Worm (Caenorhabditis elegans) whole organism, L1 larva: ENCODE results near the gene vab-1.

Experiments used
- blmp-1 ChIP-seq: fragments of 150-350 bp; optimal IDR thresholded peaks from 2 replicates; lab custom pipeline; 2014; ENCODE audit warnings: missing biosample characterization, missing genetic modification characterization
- ces-1 ChIP-seq: fragments of 150-350 bp; optimal IDR thresholded peaks from 2 replicates; lab custom pipeline; 2014; ENCODE audit warnings: missing biosample characterization, missing genetic modification reagents, missing genetic modification characterization
- egl-27 ChIP-seq, 2 experiments: fragments of 150-350 bp in 1 of 2; sonication (generic microtip); optimal IDR thresholded peaks; 3 replicates each; lab custom pipeline; 2017 to 2018; ENCODE audit warnings: missing biosample characterization in 2 of 2, missing genetic modification characterization in 2 of 2, missing genetic modification reagents in 2 of 2
- nhr-11 ChIP-seq: fragments of 150-350 bp; optimal IDR thresholded peaks from 2 replicates; lab custom pipeline; 2014; ENCODE audit warnings: missing biosample characterization, missing genetic modification characterization
- nhr-12 ChIP-seq: sonication (generic microtip); optimal IDR thresholded peaks from 2 replicates; lab custom pipeline; 2017; ENCODE audit warnings: missing biosample characterization, missing genetic modification characterization
- nhr-19 ChIP-seq: fragments of 200-800 bp; sonication (Bioruptor generic); conservative IDR thresholded peaks from 2 replicates; pipeline ENCODE4 v1.3.6; 2022; ENCODE audit warnings: missing genetic modification characterization, missing compliant biosample characterization
- pqm-1 ChIP-seq: sonication (generic microtip); optimal IDR thresholded peaks from 3 replicates; lab custom pipeline; 2017; ENCODE audit warnings: missing biosample characterization, missing genetic modification characterization
- snpc-4 ChIP-seq: fragments of 150-350 bp; optimal IDR thresholded peaks from 2 replicates; lab custom pipeline; 2014; ENCODE audit warnings: missing biosample characterization, missing genetic modification characterization
- zip-4 ChIP-seq: fragments of 200-800 bp; sonication (Bioruptor generic); optimal IDR thresholded peaks from 2 replicates; lab custom pipeline; 2018; ENCODE audit warnings: mild to moderate bottlenecking, missing genetic modification characterization, moderate library complexity, missing compliant biosample characterization

DNA sequence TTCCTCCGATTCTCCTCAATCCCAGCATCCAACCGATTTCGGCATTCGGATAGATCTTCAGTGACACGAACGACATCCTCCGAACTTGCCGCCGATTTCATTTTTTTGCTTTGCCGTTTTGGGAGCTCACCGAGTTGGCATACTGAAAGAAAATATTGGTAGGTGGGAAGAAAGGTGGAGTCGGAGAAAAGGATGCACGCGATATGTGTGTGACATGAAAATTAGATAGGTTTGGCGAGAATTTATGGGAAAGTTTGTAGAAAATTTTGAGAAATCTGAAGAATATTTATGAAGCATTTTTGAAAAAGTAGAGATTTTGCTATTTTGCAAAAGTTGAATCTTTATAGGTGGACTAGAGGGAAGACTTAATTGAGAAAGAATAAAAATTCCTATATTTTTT, 66.4 kb downstream of the vab-1 start, which contains the start of gene che-10:
- no peak for TF ChIP-seq nhr-11 (tag; lab: Kevin White, UChicago)
- no peak for TF ChIP-seq ces-1 (GFP tag; lab: Kevin White, UChicago)
- no peak for TF ChIP-seq pqm-1
- TF ChIP-seq snpc-4 (tag; lab: Kevin White, UChicago), result no peak
- no peak for TF ChIP-seq nhr-19
- TF ChIP-seq blmp-1 (tag; lab: Kevin White, UChicago), result no peak
- no peak for TF ChIP-seq zip-4 (GFP tag; lab: Kevin White, UChicago)
- no peak for TF ChIP-seq nhr-12 (tag; lab: Kevin White, UChicago)
- no peak for TF ChIP-seq egl-27 (tag; optimal IDR thresholded peaks at IDR 0.05; lab: Kevin White, UChicago)
